Fruit fly (Drosophila melanogaster) whole organism, embryonic: ENCODE data around the gene CG5561.

Experiments
- CG10147 ChIP-seq: fragments of 200-800 bp; sonication (Bioruptor generic); optimal IDR thresholded peaks from 2 replicates; lab custom pipeline; 2019; ENCODE audit warnings: missing biosample characterization, mild to moderate bottlenecking, missing genetic modification characterization, moderate library complexity
- CG11247 ChIP-seq: fragments of 200-800 bp; sonication (Bioruptor generic); IDR thresholded peaks from 2 replicates; pipeline ENCODE4 v1.3.6; 2022; ENCODE audit warnings: missing biosample characterization, missing genetic modification characterization
- CG1603 ChIP-seq: fragments of 200-800 bp; sonication (Bioruptor generic); optimal IDR thresholded peaks from 2 replicates; lab custom pipeline; 2019; ENCODE audit warnings: missing biosample characterization, mild to moderate bottlenecking, missing genetic modification characterization, moderate library complexity
- CG18262 ChIP-seq: fragments of 200-800 bp; optimal IDR thresholded peaks from 3 replicates; lab custom pipeline; 2019; ENCODE audit warnings: missing biosample characterization, mild to moderate bottlenecking, missing genetic modification characterization, moderate library complexity
- CG18476 ChIP-seq: fragments of 200-800 bp; sonication (Bioruptor generic); optimal IDR thresholded peaks from 2 replicates; lab custom pipeline; 2016; ENCODE audit warnings: missing biosample characterization, mild to moderate bottlenecking, missing genetic modification characterization
- CG3065 ChIP-seq: fragments of 200-800 bp; sonication (Bioruptor generic); optimal IDR thresholded peaks from 2 replicates; lab custom pipeline; 2016; ENCODE audit warnings: missing biosample characterization, missing genetic modification characterization
- CG31224 ChIP-seq: fragments of 200-800 bp; sonication (Bioruptor generic); IDR thresholded peaks from 2 replicates; pipeline ENCODE4 v1.3.6; 2022; ENCODE audit warnings: missing biosample characterization, missing genetic modification characterization
- CG31365 ChIP-seq: fragments of 200-800 bp; sonication (Bioruptor generic); optimal IDR thresholded peaks from 2 replicates; lab custom pipeline; 2018; ENCODE audit warnings: missing biosample characterization, mild to moderate bottlenecking, missing genetic modification characterization
- CG3838 ChIP-seq: fragments of 200-800 bp; sonication (Bioruptor generic); optimal IDR thresholded peaks from 3 replicates; lab custom pipeline; 2016; ENCODE audit warnings: missing biosample characterization, missing genetic modification characterization
- CG4730 ChIP-seq: fragments of 200-800 bp; sonication (Bioruptor generic); IDR thresholded peaks from 2 replicates; pipeline ENCODE4 v1.3.6; 2022; ENCODE audit warnings: missing biosample characterization, missing genetic modification characterization
- CG4854 ChIP-seq: fragments of 200-800 bp; sonication (Bioruptor generic); optimal IDR thresholded peaks from 2 replicates; lab custom pipeline; 2016; ENCODE audit warnings: missing biosample characterization, missing genetic modification characterization, inconsistent platforms
- CG9932 ChIP-seq: fragments of 200-800 bp; sonication (Bioruptor generic); IDR thresholded peaks from 2 replicates; pipeline ENCODE4 v1.3.6; 2022; ENCODE audit warnings: missing biosample characterization, missing genetic modification characterization
- CrebB ChIP-seq: fragments of 200-800 bp; sonication (Bioruptor generic); optimal IDR thresholded peaks from 3 replicates; lab custom pipeline; 2018; ENCODE audit warnings: missing biosample characterization, mild to moderate bottlenecking, missing genetic modification characterization
- E2f1 ChIP-seq: fragments of 200-800 bp; sonication (Bioruptor generic); IDR thresholded peaks from 2 replicates; pipeline ENCODE4 v1.3.6; 2022; ENCODE audit warnings: missing biosample characterization, missing genetic modification characterization
- H15 ChIP-seq: fragments of 200-800 bp; sonication (Bioruptor generic); IDR thresholded peaks from 3 replicates; pipeline ENCODE4 v1.3.6; 2022; ENCODE audit warnings: missing biosample characterization, missing genetic modification characterization
- Lpt ChIP-seq: fragments of >200 bp; optimal IDR thresholded peaks from 2 replicates; lab custom pipeline; 2018; ENCODE audit warnings: missing biosample characterization, missing genetic modification characterization
- Nf-YC ChIP-seq: fragments of 200-800 bp; optimal IDR thresholded peaks from 3 replicates; lab custom pipeline; 2019; ENCODE audit warnings: missing biosample characterization, mild to moderate bottlenecking, missing genetic modification characterization, moderate library complexity
- Pdp1 ChIP-seq, 2 experiments: fragments of 200-800 bp; sonication (Bioruptor generic); optimal IDR thresholded peaks; 3 replicates each; lab custom pipeline; 2016; ENCODE audit warnings: missing biosample characterization in 2 of 2, missing genetic modification characterization in 2 of 2, mild to moderate bottlenecking in 1 of 2, moderate library complexity in 1 of 2
- Six4 ChIP-seq: fragments of 200-800 bp; sonication (Bioruptor generic); optimal IDR thresholded peaks from 2 replicates; lab custom pipeline; 2016; ENCODE audit warnings: missing biosample characterization, missing genetic modification characterization
- Sox100B ChIP-seq: fragments of 200-800 bp; sonication (Bioruptor generic); optimal IDR thresholded peaks from 3 replicates; lab custom pipeline; 2018; ENCODE audit warnings: missing biosample characterization, mild to moderate bottlenecking, missing genetic modification characterization
- Xbp1 ChIP-seq: fragments of 200-800 bp; sonication (Bioruptor generic); optimal IDR thresholded peaks from 3 replicates; lab custom pipeline; 2016; ENCODE audit warnings: missing biosample characterization, mild to moderate bottlenecking, missing genetic modification characterization
- ato ChIP-seq: fragments of 200-800 bp; sonication (Bioruptor generic); IDR thresholded peaks from 2 replicates; pipeline ENCODE4 v1.3.6; 2022; ENCODE audit warnings: missing biosample characterization, missing genetic modification characterization; ENCODE audit not compliant: partially characterized antibody
- chif ChIP-seq, 2 experiments: fragments of 200-800 bp; sonication (Bioruptor generic); optimal IDR thresholded peaks; 3 replicates each; lab custom pipeline; 2016; ENCODE audit warnings: missing biosample characterization in 2 of 2, missing genetic modification characterization in 2 of 2
- ci ChIP-seq: fragments of 200-800 bp; sonication (Bioruptor generic); IDR thresholded peaks from 3 replicates; pipeline ENCODE4 v1.3.6; 2022; ENCODE audit warnings: missing biosample characterization, missing genetic modification characterization
- croc ChIP-seq: fragments of 200-800 bp; sonication (Bioruptor generic); conservative IDR thresholded peaks from 3 replicates; pipeline ENCODE4 v1.3.6; 2022; ENCODE audit warnings: missing biosample characterization, missing genetic modification characterization
- da ChIP-seq: fragments of 200-800 bp; sonication (Bioruptor generic); optimal IDR thresholded peaks from 2 replicates; lab custom pipeline; 2016; ENCODE audit warnings: missing biosample characterization, missing genetic modification characterization
- danr ChIP-seq: fragments of 200-800 bp; sonication (Bioruptor generic); IDR thresholded peaks from 2 replicates; pipeline ENCODE4 v1.3.6; 2022; ENCODE audit warnings: missing biosample characterization, missing genetic modification characterization
- dmrt99B ChIP-seq: fragments of 200-800 bp; sonication (Bioruptor generic); optimal IDR thresholded peaks from 2 replicates; lab custom pipeline; 2018; ENCODE audit warnings: missing biosample characterization, mild to moderate bottlenecking, missing genetic modification characterization, moderate library complexity
- dpn ChIP-seq, 2 experiments: fragments of 200-800 bp; sonication (Bioruptor generic); optimal IDR thresholded peaks; 3 replicates each; lab custom pipeline; 2016; ENCODE audit warnings: missing biosample characterization in 2 of 2, missing genetic modification characterization in 2 of 2
- ems ChIP-seq: fragments of 200-800 bp; sonication (Bioruptor generic); optimal IDR thresholded peaks from 3 replicates; lab custom pipeline; 2016; ENCODE audit warnings: missing biosample characterization, missing genetic modification characterization
- en ChIP-seq: fragments of 200-800 bp; sonication (Bioruptor generic); optimal IDR thresholded peaks from 2 replicates; lab custom pipeline; 2016; ENCODE audit warnings: missing biosample characterization, missing genetic modification characterization
- ham ChIP-seq: fragments of 200-800 bp; sonication (Bioruptor generic); IDR thresholded peaks from 2 replicates; pipeline ENCODE4 v1.3.6; 2022; ENCODE audit warnings: missing biosample characterization, missing genetic modification characterization
- lov ChIP-seq, 2 experiments: fragments of 200-800 bp in 1 of 2; fragments of >200 bp in 1 of 2; sonication (Bioruptor generic) in 1 of 2; IDR thresholded peaks in 1 of 2; optimal IDR thresholded peaks in 1 of 2; 2 replicates in 1 of 2; 3 replicates in 1 of 2; pipeline versions ENCODE4 v1.3.6 to Lab custom; 2017 to 2022; ENCODE audit warnings: missing biosample characterization in 1 of 2, missing genetic modification characterization in 1 of 2
- mld ChIP-seq: fragments of 200-800 bp; sonication (Bioruptor generic); IDR thresholded peaks from 3 replicates; pipeline ENCODE4 v1.3.6; 2022; ENCODE audit warnings: missing biosample characterization, missing genetic modification characterization; ENCODE audit not compliant: partially characterized antibody
- odd ChIP-seq: fragments of 200-800 bp; sonication (Bioruptor generic); optimal IDR thresholded peaks from 2 replicates; lab custom pipeline; 2017; ENCODE audit warnings: missing biosample characterization, mild to moderate bottlenecking, missing genetic modification characterization
- prd ChIP-seq, 3 experiments: fragments of >200 bp in 2 of 3; fragments of 200-800 bp in 1 of 3; sonication (Bioruptor generic) in 1 of 3; optimal IDR thresholded peaks in 2 of 3; IDR thresholded peaks in 1 of 3; 2 replicates in 2 of 3; 3 replicates in 1 of 3; pipeline versions ENCODE4 v1.3.6 to Lab custom; 2017 to 2022; ENCODE audit warnings: missing biosample characterization in 1 of 3, missing genetic modification characterization in 1 of 3
- sc ChIP-seq, 3 experiments: fragments of >200 bp in 2 of 3; fragments of 200-800 bp in 1 of 3; sonication (Bioruptor generic) in 1 of 3; optimal IDR thresholded peaks; 2 replicates in 2 of 3; 3 replicates in 1 of 3; lab custom pipeline; 2017; ENCODE audit warnings: mild to moderate bottlenecking in 1 of 3, missing biosample characterization in 1 of 3, missing genetic modification characterization in 1 of 3, missing genetic modification reagents in 1 of 3
- sqz ChIP-seq: fragments of 200-800 bp; sonication (Bioruptor generic); optimal IDR thresholded peaks from 3 replicates; lab custom pipeline; 2018; ENCODE audit warnings: missing biosample characterization, mild to moderate bottlenecking, missing genetic modification characterization
- sr ChIP-seq: fragments of 200-800 bp; sonication (Bioruptor generic); IDR thresholded peaks from 3 replicates; pipeline ENCODE4 v1.3.6; 2022; ENCODE audit warnings: missing biosample characterization, missing genetic modification characterization
- sug ChIP-seq: fragments of 200-800 bp; optimal IDR thresholded peaks from 2 replicates; lab custom pipeline; 2019; ENCODE audit warnings: missing biosample characterization, mild to moderate bottlenecking, missing genetic modification characterization, moderate library complexity
- twi ChIP-seq: fragments of 200-800 bp; optimal IDR thresholded peaks from 2 replicates; lab custom pipeline; 2019; ENCODE audit warnings: missing biosample characterization, mild to moderate bottlenecking, missing genetic modification characterization, moderate library complexity
- zf30C ChIP-seq: fragments of 200-800 bp; sonication (Bioruptor generic); optimal IDR thresholded peaks from 3 replicates; lab custom pipeline; 2018; ENCODE audit warnings: missing biosample characterization, mild to moderate bottlenecking, missing genetic modification characterization

The CG5561 gene

DNA sequence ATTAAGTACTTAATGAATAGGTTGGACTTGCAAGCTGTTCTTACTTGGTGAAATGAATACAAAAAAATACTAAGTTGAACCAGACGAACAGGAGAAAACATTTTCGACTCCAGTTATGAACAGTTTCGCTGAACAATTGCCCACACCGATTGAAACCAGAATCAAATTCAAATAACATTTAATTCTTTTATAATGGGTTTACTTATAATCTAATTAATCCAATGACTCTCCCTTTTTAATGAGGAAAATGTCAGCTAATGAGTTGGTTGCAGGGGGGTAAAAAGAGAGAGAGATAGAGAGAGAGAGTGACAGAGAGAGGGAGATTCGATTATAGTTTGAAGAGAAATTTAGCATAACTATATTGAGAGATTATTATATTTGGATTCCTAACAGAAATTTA, 11.9 kb downstream of the CG5561 start, which contains the start of gene CG33923:
Gene CG33923, minus strand, starts transcription at position 101 of the 400 bp plus-strand sequence.
- TF ChIP-seq odd (GFP tag; lab: Kevin White, UChicago): no peak
- no peak for TF ChIP-seq Sox100B (GFP tag; lab: Kevin White, UChicago)
- no peak for TF ChIP-seq sqz
- TF ChIP-seq CG18262: no peak
- TF ChIP-seq zf30C (GFP tag; lab: Kevin White, UChicago): no peak
- no peak for TF ChIP-seq CG1603 (tag; lab: Kevin White, UChicago)
- TF ChIP-seq ato (GFP tag; lab: Robert Waterston, UW): no peak
- TF ChIP-seq CG10147 (GFP tag; lab: Kevin White, UChicago): no peak
- no peak for TF ChIP-seq CG18476 (GFP tag; lab: Kevin White, UChicago)
- no peak for TF ChIP-seq en (GFP tag; lab: Kevin White, UChicago)
- TF ChIP-seq Lpt (GFP tag; lab: Kevin White, UChicago): no peak
- no peak for TF ChIP-seq CG9932 (GFP tag; lab: Robert Waterston, UW)
- TF ChIP-seq CrebB (tag; lab: Kevin White, UChicago): no peak
- TF ChIP-seq, all 482 proteins: peak for 0

dm6 chr2L:1333828-1334227, 20.1 kb downstream of the CG5561 start, which contains the start of gene CG5440:
TSS of gene CG5440 (plus strand) at chr2L:1334128.
- TF ChIP-seq ham (GFP tag; lab: Robert Waterston, UW): no peak
- no peak for TF ChIP-seq da (GFP tag; lab: Kevin White, UChicago)
- TF ChIP-seq chif (GFP tag; optimal IDR thresholded peaks at IDR 0.05; lab: Kevin White, UChicago): no peak
- no peak for TF ChIP-seq CG31224 (GFP tag; lab: Robert Waterston, UW)
- no peak for TF ChIP-seq H15
- TF ChIP-seq twi (tag; lab: Kevin White, UChicago): no peak
- TF ChIP-seq E2f1 (GFP tag; lab: Robert Waterston, UW): no peak
- no peak for TF ChIP-seq Pdp1 (GFP tag; optimal IDR thresholded peaks at IDR 0.05; lab: Kevin White, UChicago)
- no peak for TF ChIP-seq dpn (GFP tag; optimal IDR thresholded peaks at IDR 0.05; lab: Kevin White, UChicago)
- TF ChIP-seq sc (optimal IDR thresholded peaks at IDR 0.05; lab: Kevin White, UChicago): no peak
- no peak for TF ChIP-seq sc (GFP tag; optimal IDR thresholded peaks at IDR 0.05; lab: Kevin White, UChicago)

dm6 chr2L:1328861-1329260, 25.0 kb downstream of the CG5561 start, which contains the start of gene a5:
TSS of gene a5 (plus strand) at chr2L:1329161.
- TF ChIP-seq ems (GFP tag; lab: Kevin White, UChicago) (no peak), mld (GFP tag; lab: Robert Waterston, UW) (no peak), dmrt99B (tag; lab: Kevin White, UChicago) (no peak), Xbp1 (no peak), croc (GFP tag; lab: Robert Waterston, UW) (no peak), CG4854 (GFP tag; lab: Kevin White, UChicago) (no peak), CG3065 (no peak), CG11247 (GFP tag; lab: Robert Waterston, UW) (no peak), ci (GFP tag; lab: Robert Waterston, UW) (no peak), CG31365 (no peak), danr (GFP tag; lab: Robert Waterston, UW) (no peak), lov (optimal IDR thresholded peaks at IDR 0.05; lab: Kevin White, UChicago) (no peak), lov (GFP tag; IDR thresholded peaks at IDR 0.05; lab: Robert Waterston, UW) (no peak), sr (GFP tag; lab: Robert Waterston, UW) (no peak), prd (optimal IDR thresholded peaks at IDR 0.05; lab: Kevin White, UChicago) (no peak), prd (GFP tag; IDR thresholded peaks at IDR 0.05; lab: Robert Waterston, UW) (no peak), CG3838 (no peak), CG31224 (GFP tag; lab: Robert Waterston, UW) (no peak), Six4 (GFP tag; lab: Kevin White, UChicago) (no peak), CG4730 (GFP tag; lab: Robert Waterston, UW) (no peak), sug (tag; lab: Kevin White, UChicago) (no peak), Nf-YC (tag; lab: Kevin White, UChicago) (no peak)
